Worm (Caenorhabditis elegans): ENCODE measurements around the gene ztf-28.

ce11 chrV:2095772-2096171, 5.3 kb downstream of the ztf-28 start, which contains the start of gene clec-207:
- TF ChIP-seq zip-2 (tag; optimal IDR thresholded peaks at IDR 0.05), result no peak
- no peak for TF ChIP-seq nhr-10 (tag; optimal IDR thresholded peaks at IDR 0.05)
- no peak for TF ChIP-seq unc-130 (GFP tag; optimal IDR thresholded peaks at IDR 0.05)
- no peak for TF ChIP-seq R02D3.7 (tag; optimal IDR thresholded peaks at IDR 0.05)
- no peak for TF ChIP-seq saeg-2 (GFP tag; IDR thresholded peaks at IDR 0.05)
- no peak for TF ChIP-seq ztf-11 (tag; optimal IDR thresholded peaks at IDR 0.05)
- no peak for TF ChIP-seq nhr-11 (tag; optimal IDR thresholded peaks at IDR 0.05)
- no peak for TF ChIP-seq nhr-25 (tag; optimal IDR thresholded peaks at IDR 0.05; ENCODE audit: borderline replicate concordance, insufficient read depth)
- TF ChIP-seq unc-62 (GFP tag; optimal IDR thresholded peaks at IDR 0.05 in 1 of 2), result no peak
- no peak for TF ChIP-seq unc-62 (tag; optimal IDR thresholded peaks at IDR 0.05)
- TF ChIP-seq Y48G9A.11 (GFP tag; IDR thresholded peaks at IDR 0.05), result no peak
- TF ChIP-seq egl-27 (tag; optimal IDR thresholded peaks at IDR 0.05), result no peak
- TF ChIP-seq lsy-2 (tag; optimal IDR thresholded peaks at IDR 0.05), result no peak

All from whole organism, L4 larva.